Worm (Caenorhabditis elegans): ENCODE results near the gene pitr-1.
"Not testable (repeated sequence)": the region's sequence is repeated elsewhere in the genome, so short reads cannot be mapped to it uniquely, and the experiment has no call there.

- not testable (repeated sequence) for TF ChIP-seq lin-26 (GFP tag; IDR thresholded peaks at IDR 0.05); dpl-1 (GFP tag; optimal IDR thresholded peaks at IDR 0.05)
Observed at ce11 chrIV:7374847-7375246, 19.0 kb upstream of the pitr-1 start, which contains the start of gene T12B3.3.

Measured in whole organism, young adult.